Worm (Caenorhabditis elegans): Measurements from ENCODE around the gene madd-3.

DNA sequence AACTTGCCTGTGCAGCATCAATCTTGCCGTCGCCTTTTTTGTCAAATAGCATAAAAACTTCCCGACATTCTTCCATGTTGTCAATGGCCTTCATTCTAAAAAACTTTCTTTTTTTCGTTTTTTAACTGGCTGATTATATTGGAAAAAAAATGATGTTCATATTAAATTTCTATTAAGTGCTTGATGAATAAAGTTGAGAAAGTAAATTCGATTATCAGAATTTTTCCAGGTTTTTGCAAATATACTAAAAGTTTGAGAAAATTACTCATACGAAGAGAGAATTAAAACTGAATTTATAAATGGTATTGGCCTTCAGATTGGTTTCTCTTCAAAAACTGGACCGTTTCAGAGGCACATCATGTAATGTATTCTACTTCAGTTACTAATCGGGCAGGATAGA lies 49.9 kb downstream of the madd-3 start, which contains the start of gene mlc-6:
- TF ChIP-seq mab-5 (tag; optimal IDR thresholded peaks at IDR 0.05) (no peak), lsy-2 (tag; optimal IDR thresholded peaks at IDR 0.05) (no peak), nhr-76 (tag; optimal IDR thresholded peaks at IDR 0.05) (no peak), snpc-4 (tag; optimal IDR thresholded peaks at IDR 0.05) (no peak), cnd-1 (tag; optimal IDR thresholded peaks at IDR 0.05) (no peak), elt-1 (tag; optimal IDR thresholded peaks at IDR 0.05; ENCODE audit: borderline replicate concordance, insufficient read depth) (no peak), ceh-39 (tag; optimal IDR thresholded peaks at IDR 0.05) (no peak), blmp-1 (tag; optimal IDR thresholded peaks at IDR 0.05) (no peak), unc-62 (GFP tag; optimal IDR thresholded peaks at IDR 0.05) (no peak), mep-1 (tag; optimal IDR thresholded peaks at IDR 0.05) (no peak), nhr-237 (tag; optimal IDR thresholded peaks at IDR 0.05) (no peak), ztf-11 (tag; optimal IDR thresholded peaks at IDR 0.05) (no peak), unc-39 (tag; optimal IDR thresholded peaks at IDR 0.05) (no peak), ces-1 (GFP tag; optimal IDR thresholded peaks at IDR 0.05) (no peak)
